Fruit fly (Drosophila melanogaster) whole organism, embryonic: ENCODE measurements around the gene CG46309.

Experiments
- Asciz ChIP-seq: fragments of 200-800 bp; sonication (Bioruptor generic); optimal IDR thresholded peaks from 2 replicates; lab custom pipeline; 2017; ENCODE audit warnings: missing biosample characterization, mild to moderate bottlenecking, missing genetic modification characterization, missing genetic modification reagents
- Atf-2 ChIP-seq: fragments of 200-800 bp; sonication (Bioruptor generic); optimal IDR thresholded peaks from 2 replicates; lab custom pipeline; 2016; ENCODE audit warnings: missing biosample characterization, missing genetic modification characterization
- Bdp1 ChIP-seq: fragments of 200-800 bp; sonication (Bioruptor generic); optimal IDR thresholded peaks from 3 replicates; lab custom pipeline; 2016; ENCODE audit warnings: missing biosample characterization, missing genetic modification characterization
- CG10462 ChIP-seq: fragments of 200-800 bp; sonication (Bioruptor generic); optimal IDR thresholded peaks from 2 replicates; lab custom pipeline; 2016; ENCODE audit warnings: missing biosample characterization, missing genetic modification characterization
- CG11695 ChIP-seq: fragments of 200-800 bp; sonication (Bioruptor generic); IDR thresholded peaks from 3 replicates; pipeline ENCODE4 v1.3.6; 2022; ENCODE audit warnings: missing biosample characterization, missing genetic modification characterization
- CG1603 ChIP-seq: fragments of 200-800 bp; sonication (Bioruptor generic); optimal IDR thresholded peaks from 2 replicates; lab custom pipeline; 2019; ENCODE audit warnings: missing biosample characterization, mild to moderate bottlenecking, missing genetic modification characterization, moderate library complexity
- CG2120 ChIP-seq: fragments of 200-800 bp; sonication (Bioruptor generic); optimal IDR thresholded peaks from 3 replicates; lab custom pipeline; 2016; ENCODE audit warnings: missing biosample characterization, missing genetic modification characterization
- CG30403 ChIP-seq: fragments of 200-800 bp; sonication (Bioruptor generic); optimal IDR thresholded peaks from 3 replicates; lab custom pipeline; 2016; ENCODE audit warnings: missing biosample characterization, missing genetic modification characterization
- CG3407 ChIP-seq: fragments of 200-800 bp; sonication (Bioruptor generic); optimal IDR thresholded peaks from 2 replicates; lab custom pipeline; 2018; ENCODE audit warnings: missing biosample characterization, mild to moderate bottlenecking, missing genetic modification characterization
- CG3838 ChIP-seq: fragments of 200-800 bp; sonication (Bioruptor generic); optimal IDR thresholded peaks from 3 replicates; lab custom pipeline; 2016; ENCODE audit warnings: missing biosample characterization, missing genetic modification characterization
- CG4820 ChIP-seq: fragments of 200-800 bp; sonication (Bioruptor generic); optimal IDR thresholded peaks from 3 replicates; lab custom pipeline; 2016; ENCODE audit warnings: missing biosample characterization, missing genetic modification characterization
- CG6683 ChIP-seq: fragments of 200-800 bp; sonication (Bioruptor generic); optimal IDR thresholded peaks from 2 replicates; lab custom pipeline; 2017; ENCODE audit warnings: missing biosample characterization, mild to moderate bottlenecking, missing genetic modification characterization, missing genetic modification reagents
- CG6813 ChIP-seq: fragments of 200-800 bp; sonication (Bioruptor generic); optimal IDR thresholded peaks from 2 replicates; lab custom pipeline; 2017; ENCODE audit warnings: missing biosample characterization, missing genetic modification characterization, mild to moderate bottlenecking, moderate library complexity, missing genetic modification reagents
- CG8478 ChIP-seq: fragments of >200 bp; optimal IDR thresholded peaks from 2 replicates; lab custom pipeline; 2018
- D ChIP-seq, 2 experiments: fragments of 200-800 bp in 1 of 2; fragments of >200 bp in 1 of 2; sonication (Bioruptor generic) in 1 of 2; optimal IDR thresholded peaks; 2 replicates in 1 of 2; 3 replicates in 1 of 2; lab custom pipeline; 2017; ENCODE audit warnings: mild to moderate bottlenecking in 1 of 2, missing biosample characterization in 1 of 2, missing genetic modification characterization in 1 of 2, missing genetic modification reagents in 1 of 2
- Ets65A ChIP-seq: fragments of 200-800 bp; sonication (Bioruptor generic); peaks from one replicate; lab custom pipeline; 2016; ENCODE audit warnings: missing biosample characterization, missing genetic modification characterization
- H15 ChIP-seq: fragments of 200-800 bp; sonication (Bioruptor generic); IDR thresholded peaks from 3 replicates; pipeline ENCODE4 v1.3.6; 2022; ENCODE audit warnings: missing biosample characterization, missing genetic modification characterization
- HHEX ChIP-seq: fragments of 200-800 bp; sonication (Bioruptor generic); optimal IDR thresholded peaks from 3 replicates; lab custom pipeline; 2017; ENCODE audit warnings: missing biosample characterization, mild to moderate bottlenecking, missing genetic modification characterization, missing genetic modification reagents
- Hmr ChIP-seq: fragments of 200-800 bp; sonication (Bioruptor generic); optimal IDR thresholded peaks from 3 replicates; lab custom pipeline; 2017; ENCODE audit warnings: mild to moderate bottlenecking, missing biosample characterization, missing genetic modification reagents, missing genetic modification characterization
- Kr ChIP-seq: fragments of 200-800 bp; sonication (Bioruptor generic); optimal IDR thresholded peaks from 2 replicates; lab custom pipeline; 2017; ENCODE audit warnings: missing biosample characterization, mild to moderate bottlenecking, missing genetic modification characterization
- Mes4 ChIP-seq: fragments of 200-800 bp; sonication (Bioruptor generic); optimal IDR thresholded peaks from 2 replicates; lab custom pipeline; 2016; ENCODE audit warnings: missing biosample characterization, missing genetic modification characterization
- Nf-YA ChIP-seq: fragments of 200-800 bp; sonication (Bioruptor generic); IDR thresholded peaks from 2 replicates; pipeline ENCODE4 v1.3.6; 2022; ENCODE audit warnings: missing biosample characterization, missing genetic modification characterization
- NfI ChIP-seq: fragments of 200-800 bp; sonication (Bioruptor generic); optimal IDR thresholded peaks from 3 replicates; lab custom pipeline; 2018; ENCODE audit warnings: missing biosample characterization, mild to moderate bottlenecking, missing genetic modification characterization, moderate library complexity
- Ptx1 ChIP-seq: fragments of 200-800 bp; sonication (Bioruptor generic); IDR thresholded peaks from 2 replicates; pipeline ENCODE4 v1.3.6; 2022; ENCODE audit warnings: missing biosample characterization, missing genetic modification characterization
- Sin3A ChIP-seq: fragments of >200 bp; optimal IDR thresholded peaks from 2 replicates; lab custom pipeline; 2018
- aop ChIP-seq: fragments of 200-800 bp; sonication (Bioruptor generic); IDR thresholded peaks from 2 replicates; pipeline ENCODE4 v1.3.6; 2022; ENCODE audit warnings: missing biosample characterization, missing genetic modification characterization
- ash1 ChIP-seq: fragments of 200-800 bp; sonication (Bioruptor generic); optimal IDR thresholded peaks from 2 replicates; lab custom pipeline; 2018; ENCODE audit warnings: missing biosample characterization, mild to moderate bottlenecking, missing genetic modification characterization
- bcd ChIP-seq: fragments of 200-800 bp; sonication (Bioruptor generic); optimal IDR thresholded peaks from 2 replicates; lab custom pipeline; 2017; ENCODE audit warnings: missing biosample characterization, mild to moderate bottlenecking, missing genetic modification characterization
- caup ChIP-seq: fragments of 200-800 bp; sonication (Bioruptor generic); optimal IDR thresholded peaks from 3 replicates; lab custom pipeline; 2017; ENCODE audit warnings: missing biosample characterization, mild to moderate bottlenecking, missing genetic modification characterization, moderate library complexity; ENCODE audit not compliant: severe bottlenecking
- corto ChIP-seq: fragments of 200-800 bp; sonication (Bioruptor generic); optimal IDR thresholded peaks from 2 replicates; lab custom pipeline; 2016; ENCODE audit warnings: missing biosample characterization, mild to moderate bottlenecking, missing genetic modification characterization, moderate library complexity
- croc ChIP-seq: fragments of 200-800 bp; sonication (Bioruptor generic); conservative IDR thresholded peaks from 3 replicates; pipeline ENCODE4 v1.3.6; 2022; ENCODE audit warnings: missing biosample characterization, missing genetic modification characterization
- gce ChIP-seq: fragments of 200-800 bp; sonication (Bioruptor generic); IDR thresholded peaks from 3 replicates; pipeline ENCODE4 v1.3.6; 2022; ENCODE audit warnings: missing biosample characterization, missing genetic modification characterization
- gsb-n ChIP-seq: fragments of 200-800 bp; sonication (Bioruptor generic); optimal IDR thresholded peaks from 3 replicates; lab custom pipeline; 2018; ENCODE audit warnings: missing biosample characterization, mild to moderate bottlenecking, missing genetic modification characterization
- jing ChIP-seq: fragments of 200-800 bp; sonication (Bioruptor generic); optimal IDR thresholded peaks from 2 replicates; lab custom pipeline; 2018; ENCODE audit warnings: missing biosample characterization, mild to moderate bottlenecking, missing genetic modification characterization
- kay ChIP-seq: fragments of 200-800 bp; sonication (Bioruptor generic); optimal IDR thresholded peaks from 2 replicates; lab custom pipeline; 2016; ENCODE audit warnings: missing biosample characterization, missing genetic modification characterization
- maf-S ChIP-seq: fragments of 200-800 bp; sonication (Bioruptor generic); optimal IDR thresholded peaks from 2 replicates; lab custom pipeline; 2016; ENCODE audit warnings: missing biosample characterization, missing genetic modification characterization
- pb ChIP-seq: fragments of 200-800 bp; sonication (Bioruptor generic); optimal IDR thresholded peaks from 3 replicates; lab custom pipeline; 2016; ENCODE audit warnings: missing biosample characterization, missing genetic modification characterization
- psq ChIP-seq: fragments of 200-800 bp; sonication (Bioruptor generic); optimal IDR thresholded peaks from 2 replicates; lab custom pipeline; 2017; ENCODE audit warnings: missing biosample characterization, missing genetic modification characterization
- ranshi ChIP-seq: fragments of 200-800 bp; sonication (Bioruptor generic); IDR thresholded peaks from 2 replicates; pipeline ENCODE4 v1.3.6; 2022; ENCODE audit warnings: missing biosample characterization, missing genetic modification characterization
- so ChIP-seq: fragments of 200-800 bp; sonication (Bioruptor generic); IDR thresholded peaks from 3 replicates; pipeline ENCODE4 v1.3.6; 2022; ENCODE audit warnings: missing biosample characterization, missing genetic modification characterization
- tgo ChIP-seq: fragments of 200-800 bp; sonication (Bioruptor generic); IDR thresholded peaks from 3 replicates; pipeline ENCODE4 v1.3.6; 2022; ENCODE audit warnings: missing biosample characterization, missing genetic modification characterization
- wdn ChIP-seq: fragments of 200-800 bp; sonication (Bioruptor generic); IDR thresholded peaks from 2 replicates; pipeline ENCODE4 v1.3.6; 2022; ENCODE audit warnings: missing biosample characterization, missing genetic modification characterization

The CG46309 gene

DNA sequence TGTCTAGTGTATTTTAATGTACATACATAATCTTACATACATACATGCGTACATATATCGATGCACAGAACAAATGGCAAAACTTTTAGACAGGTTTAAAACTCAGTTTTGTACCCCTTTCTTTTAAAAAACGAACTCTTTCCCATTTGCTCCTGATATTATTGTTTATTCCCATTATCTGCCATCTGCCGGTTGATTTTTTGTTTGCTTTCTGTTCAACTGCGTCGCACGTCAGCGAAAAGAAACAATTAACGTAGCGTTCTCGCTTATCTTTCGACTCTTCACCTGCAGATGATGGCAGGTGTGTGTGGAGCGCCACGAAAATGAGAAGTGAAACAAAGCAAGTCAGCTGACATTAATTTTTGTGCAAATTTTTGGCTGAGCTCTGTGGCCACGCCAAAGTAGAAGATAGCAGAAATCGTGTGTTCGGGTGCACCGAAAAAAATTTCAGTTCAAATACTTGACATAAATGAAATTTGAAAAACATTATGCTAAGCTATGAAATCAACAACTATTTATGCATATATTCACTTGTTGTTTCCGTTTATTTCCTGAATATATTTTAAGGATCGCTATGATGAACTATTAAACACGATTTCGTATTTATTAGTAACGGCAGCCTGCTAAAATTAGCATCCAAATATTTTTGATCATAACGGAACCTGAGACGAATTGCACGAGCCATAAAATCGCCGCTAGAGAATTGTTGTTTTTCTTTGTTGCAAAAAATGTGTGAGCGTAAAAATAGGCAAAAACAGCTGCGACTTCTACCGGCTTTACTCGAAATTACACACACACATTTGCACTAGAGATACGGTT, 19.3 kb upstream of the CG46309 start (continued):
- TF ChIP-seq CG6813 (GFP tag; lab: Kevin White, UChicago) (no peak), Asciz (peak; percentile 6), CG2120 (GFP tag; lab: Kevin White, UChicago) (peak; percentile 67), Hmr (peak; percentile 25), HHEX (peak; percentile 22), CG10462 (no peak), Mes4 (GFP tag; lab: Kevin White, UChicago) (no peak), CG30403 (GFP tag; lab: Kevin White, UChicago) (peak; percentile 37), CG3838 (no peak), D (optimal IDR thresholded peaks at IDR 0.05; lab: Kevin White, UChicago) (no peak), D (GFP tag; optimal IDR thresholded peaks at IDR 0.05; lab: Kevin White, UChicago) (no peak), H15 (GFP tag; lab: Robert Waterston, UW) (no peak), kay (no peak), gsb-n (tag; lab: Kevin White, UChicago) (no peak), caup (GFP tag; lab: Kevin White, UChicago) (peak; percentile 1), croc (GFP tag; lab: Robert Waterston, UW) (no peak), Nf-YA (GFP tag; lab: Robert Waterston, UW) (no peak), gce (no peak), Ets65A (GFP tag; lab: Kevin White, UChicago) (peak; percentile 59), NfI (GFP tag; lab: Kevin White, UChicago) (no peak), corto (GFP tag; lab: Kevin White, UChicago) (peak; percentile 45), jing (GFP tag; lab: Kevin White, UChicago) (no peak), ranshi (GFP tag; lab: Robert Waterston, UW) (no peak), CG6683 (GFP tag; lab: Kevin White, UChicago) (no peak), pb (GFP tag; lab: Kevin White, UChicago) (no peak), Sin3A (lab: Kevin White, UChicago) (no peak), maf-S (GFP tag; lab: Kevin White, UChicago) (no peak), CG8478 (lab: Kevin White, UChicago) (no peak), Ptx1 (no peak), Kr (GFP tag; lab: Kevin White, UChicago) (peak; percentile 21), CG11695 (GFP tag; lab: Robert Waterston, UW) (no peak), ash1 (GFP tag; lab: Kevin White, UChicago) (no peak), aop (no peak), CG3407 (no peak), so (GFP tag; lab: Robert Waterston, UW) (no peak), CG1603 (tag; lab: Kevin White, UChicago) (no peak), Bdp1 (no peak), tgo (GFP tag; lab: Robert Waterston, UW) (no peak), CG4820 (GFP tag; lab: Kevin White, UChicago) (no peak), Atf-2 (GFP tag; lab: Kevin White, UChicago) (no peak), bcd (peak; percentile 46), wdn (no peak), psq (GFP tag; lab: Kevin White, UChicago) (no peak)
